Fruit fly (Drosophila melanogaster) whole organism, embryonic: ENCODE measurements around the gene Gr97a.

Experiments
- Adf1 ChIP-seq: fragments of 200-800 bp; sonication (Bioruptor generic); IDR thresholded peaks from 2 replicates; pipeline ENCODE4 v1.3.6; 2022; ENCODE audit warnings: missing biosample characterization, missing genetic modification characterization
- Aef1 ChIP-seq: fragments of 200-800 bp; sonication (Bioruptor generic); IDR thresholded peaks from 3 replicates; pipeline ENCODE4 v1.3.6; 2022; ENCODE audit warnings: missing biosample characterization, missing genetic modification characterization
- Atf6 ChIP-seq: fragments of 200-800 bp; sonication (Bioruptor generic); IDR thresholded peaks from 2 replicates; pipeline ENCODE4 v1.3.6; 2022; ENCODE audit warnings: missing biosample characterization, missing genetic modification characterization
- B-H2 ChIP-seq: fragments of 200-800 bp; sonication (Bioruptor generic); optimal IDR thresholded peaks from 2 replicates; lab custom pipeline; 2018; ENCODE audit warnings: missing biosample characterization, mild to moderate bottlenecking, missing genetic modification characterization
- CG10565 ChIP-seq: fragments of 200-800 bp; sonication (Bioruptor generic); optimal IDR thresholded peaks from 3 replicates; lab custom pipeline; 2016; ENCODE audit warnings: missing biosample characterization, mild to moderate bottlenecking, missing genetic modification characterization
- CG11560 ChIP-seq: fragments of 200-800 bp; sonication (Bioruptor generic); IDR thresholded peaks from 3 replicates; pipeline ENCODE4 v1.3.6; 2022; ENCODE audit warnings: missing biosample characterization, missing genetic modification characterization
- CG11695 ChIP-seq: fragments of 200-800 bp; sonication (Bioruptor generic); IDR thresholded peaks from 3 replicates; pipeline ENCODE4 v1.3.6; 2022; ENCODE audit warnings: missing biosample characterization, missing genetic modification characterization
- CG16815 ChIP-seq: fragments of 200-800 bp; sonication (Bioruptor generic); optimal IDR thresholded peaks from 3 replicates; lab custom pipeline; 2017; ENCODE audit warnings: missing biosample characterization, mild to moderate bottlenecking, missing genetic modification characterization
- CG16863 ChIP-seq: fragments of 200-800 bp; sonication (Bioruptor generic); optimal IDR thresholded peaks from 3 replicates; lab custom pipeline; 2016; ENCODE audit warnings: missing biosample characterization, missing genetic modification characterization
- CG2202 ChIP-seq: fragments of 200-800 bp; sonication (Bioruptor generic); optimal IDR thresholded peaks from 2 replicates; lab custom pipeline; 2018; ENCODE audit warnings: missing biosample characterization, mild to moderate bottlenecking, missing genetic modification characterization
- CG3281 ChIP-seq: fragments of 200-800 bp; sonication (Bioruptor generic); optimal IDR thresholded peaks from 3 replicates; lab custom pipeline; 2017; ENCODE audit warnings: missing biosample characterization, mild to moderate bottlenecking, missing genetic modification characterization
- CG33213 ChIP-seq: fragments of 200-800 bp; sonication (Bioruptor generic); optimal IDR thresholded peaks from 3 replicates; lab custom pipeline; 2016; ENCODE audit warnings: missing biosample characterization, missing genetic modification characterization
- CG42726 ChIP-seq: fragments of 200-800 bp; sonication (Bioruptor generic); IDR thresholded peaks from 2 replicates; pipeline ENCODE4 v1.3.6; 2022; ENCODE audit warnings: missing biosample characterization, missing genetic modification characterization; ENCODE audit not compliant: partially characterized antibody
- CG5953 ChIP-seq: fragments of 200-800 bp; sonication (Bioruptor generic); IDR thresholded peaks from 2 replicates; pipeline ENCODE4 v1.3.6; 2022; ENCODE audit warnings: missing biosample characterization, missing genetic modification characterization
- CG7357 ChIP-seq: fragments of 200-800 bp; sonication (Bioruptor generic); IDR thresholded peaks from 3 replicates; pipeline ENCODE4 v1.3.6; 2022; ENCODE audit warnings: missing biosample characterization, missing genetic modification characterization
- CG8290 ChIP-seq, 3 experiments: fragments of 200-800 bp; sonication (Bioruptor generic); optimal IDR thresholded peaks; 2 replicates each; lab custom pipeline; 2016 to 2019; ENCODE audit warnings: missing biosample characterization in 3 of 3, missing genetic modification characterization in 3 of 3, mild to moderate bottlenecking in 2 of 3, moderate library complexity in 1 of 3
- CG8359 ChIP-seq: fragments of 200-800 bp; sonication (Bioruptor generic); optimal IDR thresholded peaks from 2 replicates; lab custom pipeline; 2017; ENCODE audit warnings: missing biosample characterization, mild to moderate bottlenecking, missing genetic modification characterization, borderline replicate concordance
- CG9609 ChIP-seq: fragments of 200-800 bp; sonication (Bioruptor generic); optimal IDR thresholded peaks from 3 replicates; lab custom pipeline; 2016; ENCODE audit warnings: missing biosample characterization, missing genetic modification characterization
- Dbx ChIP-seq: fragments of 200-800 bp; sonication (Bioruptor generic); IDR thresholded peaks from 3 replicates; pipeline ENCODE4 v1.3.6; 2022; ENCODE audit warnings: missing biosample characterization, missing genetic modification characterization
- Dll ChIP-seq: fragments of 200-800 bp; sonication (Bioruptor generic); IDR thresholded peaks from 4 replicates; pipeline ENCODE4 v1.3.6; 2022; ENCODE audit warnings: missing biosample characterization, missing genetic modification characterization; ENCODE audit not compliant: partially characterized antibody
- HLH4C ChIP-seq: fragments of 200-800 bp; sonication (Bioruptor generic); IDR thresholded peaks from 3 replicates; pipeline ENCODE4 v1.3.6; 2022; ENCODE audit warnings: missing biosample characterization, missing genetic modification characterization; ENCODE audit not compliant: partially characterized antibody
- Hr51 ChIP-seq, 2 experiments: fragments of 200-800 bp; sonication (Bioruptor generic); optimal IDR thresholded peaks; 2 replicates in 1 of 2; 3 replicates in 1 of 2; lab custom pipeline; 2016 to 2018; ENCODE audit warnings: missing biosample characterization in 2 of 2, missing genetic modification characterization in 2 of 2, mild to moderate bottlenecking in 1 of 2, moderate library complexity in 1 of 2
- Mes4 ChIP-seq: fragments of 200-800 bp; sonication (Bioruptor generic); optimal IDR thresholded peaks from 2 replicates; lab custom pipeline; 2016; ENCODE audit warnings: missing biosample characterization, missing genetic modification characterization
- Pdp1 ChIP-seq, 2 experiments: fragments of 200-800 bp; sonication (Bioruptor generic); optimal IDR thresholded peaks; 3 replicates each; lab custom pipeline; 2016; ENCODE audit warnings: missing biosample characterization in 2 of 2, missing genetic modification characterization in 2 of 2, mild to moderate bottlenecking in 1 of 2, moderate library complexity in 1 of 2
- bab2 ChIP-seq: fragments of 200-800 bp; sonication (Bioruptor generic); optimal IDR thresholded peaks from 2 replicates; lab custom pipeline; 2016; ENCODE audit warnings: missing biosample characterization, missing genetic modification characterization
- chn ChIP-seq: fragments of 200-800 bp; sonication (Bioruptor generic); optimal IDR thresholded peaks from 2 replicates; lab custom pipeline; 2016; ENCODE audit warnings: missing biosample characterization, missing genetic modification characterization
- crol ChIP-seq: fragments of 200-800 bp; sonication (Bioruptor generic); IDR thresholded peaks from 2 replicates; pipeline ENCODE4 v1.3.6; 2022; ENCODE audit warnings: missing biosample characterization, missing genetic modification characterization
- fd64A ChIP-seq: fragments of 200-800 bp; sonication (Bioruptor generic); optimal IDR thresholded peaks from 3 replicates; lab custom pipeline; 2018; ENCODE audit warnings: missing biosample characterization, mild to moderate bottlenecking, missing genetic modification characterization
- fu2 ChIP-seq: fragments of 200-800 bp; sonication (Bioruptor generic); optimal IDR thresholded peaks from 2 replicates; lab custom pipeline; 2016; ENCODE audit warnings: missing biosample characterization, missing genetic modification characterization
- gce ChIP-seq: fragments of 200-800 bp; sonication (Bioruptor generic); IDR thresholded peaks from 3 replicates; pipeline ENCODE4 v1.3.6; 2022; ENCODE audit warnings: missing biosample characterization, missing genetic modification characterization
- gcm ChIP-seq: fragments of 200-800 bp; sonication (Bioruptor generic); optimal IDR thresholded peaks from 2 replicates; lab custom pipeline; 2019; ENCODE audit warnings: missing biosample characterization, mild to moderate bottlenecking, missing genetic modification characterization, moderate library complexity
- hth ChIP-seq: fragments of >200 bp; optimal IDR thresholded peaks from 2 replicates; lab custom pipeline; 2017; ENCODE audit warnings: inconsistent platforms
- inv ChIP-seq: fragments of 200-800 bp; sonication (Bioruptor generic); IDR thresholded peaks from 2 replicates; pipeline ENCODE4 v1.3.6; 2022; ENCODE audit warnings: missing biosample characterization, missing genetic modification characterization; ENCODE audit not compliant: partially characterized antibody
- klu ChIP-seq: fragments of 200-800 bp; sonication (Bioruptor generic); IDR thresholded peaks from 2 replicates; pipeline ENCODE4 v1.3.6; 2022; ENCODE audit warnings: missing biosample characterization, missing genetic modification characterization
- lmd ChIP-seq: fragments of 200-800 bp; sonication (Bioruptor generic); IDR thresholded peaks from 2 replicates; pipeline ENCODE4 v1.3.6; 2022; ENCODE audit warnings: missing biosample characterization, missing genetic modification characterization
- lola ChIP-seq, 3 experiments: fragments of >200 bp in 2 of 3; fragments of 200-800 bp in 1 of 3; sonication (Bioruptor generic) in 1 of 3; optimal IDR thresholded peaks; 2 replicates each; lab custom pipeline; 2017 to 2019; ENCODE audit warnings: missing biosample characterization in 3 of 3, missing genetic modification characterization in 3 of 3, mild to moderate bottlenecking in 1 of 3, moderate library complexity in 1 of 3
- maf-S ChIP-seq: fragments of 200-800 bp; sonication (Bioruptor generic); optimal IDR thresholded peaks from 2 replicates; lab custom pipeline; 2016; ENCODE audit warnings: missing biosample characterization, missing genetic modification characterization
- org-1 ChIP-seq: fragments of 200-800 bp; sonication (Bioruptor generic); optimal IDR thresholded peaks from 2 replicates; lab custom pipeline; 2017; ENCODE audit warnings: missing biosample characterization, missing genetic modification characterization
- pnt ChIP-seq: fragments of 200-800 bp; sonication (Bioruptor generic); optimal IDR thresholded peaks from 3 replicates; lab custom pipeline; 2016; ENCODE audit warnings: missing biosample characterization, missing genetic modification characterization
- prd ChIP-seq, 3 experiments: fragments of >200 bp in 2 of 3; fragments of 200-800 bp in 1 of 3; sonication (Bioruptor generic) in 1 of 3; optimal IDR thresholded peaks in 2 of 3; IDR thresholded peaks in 1 of 3; 2 replicates in 2 of 3; 3 replicates in 1 of 3; pipeline versions ENCODE4 v1.3.6 to Lab custom; 2017 to 2022; ENCODE audit warnings: missing biosample characterization in 1 of 3, missing genetic modification characterization in 1 of 3
- rib ChIP-seq: fragments of 200-800 bp; sonication (Bioruptor generic); IDR thresholded peaks from 2 replicates; pipeline ENCODE4 v1.3.6; 2022; ENCODE audit warnings: missing biosample characterization, missing genetic modification characterization
- sc ChIP-seq, 3 experiments: fragments of >200 bp in 2 of 3; fragments of 200-800 bp in 1 of 3; sonication (Bioruptor generic) in 1 of 3; optimal IDR thresholded peaks; 2 replicates in 2 of 3; 3 replicates in 1 of 3; lab custom pipeline; 2017; ENCODE audit warnings: mild to moderate bottlenecking in 1 of 3, missing biosample characterization in 1 of 3, missing genetic modification characterization in 1 of 3, missing genetic modification reagents in 1 of 3
- sr ChIP-seq: fragments of 200-800 bp; sonication (Bioruptor generic); IDR thresholded peaks from 3 replicates; pipeline ENCODE4 v1.3.6; 2022; ENCODE audit warnings: missing biosample characterization, missing genetic modification characterization
- usp ChIP-seq: fragments of >200 bp; optimal IDR thresholded peaks from 2 replicates; lab custom pipeline; 2017; ENCODE audit warnings: missing biosample characterization, missing genetic modification characterization
- wdn ChIP-seq: fragments of 200-800 bp; sonication (Bioruptor generic); IDR thresholded peaks from 2 replicates; pipeline ENCODE4 v1.3.6; 2022; ENCODE audit warnings: missing biosample characterization, missing genetic modification characterization
- zen ChIP-seq: fragments of 200-800 bp; sonication (Bioruptor generic); optimal IDR thresholded peaks from 3 replicates; lab custom pipeline; 2018; ENCODE audit warnings: missing biosample characterization, mild to moderate bottlenecking, missing genetic modification characterization, moderate library complexity
- zen2 ChIP-seq: fragments of 200-800 bp; sonication (Bioruptor generic); IDR thresholded peaks from 3 replicates; pipeline ENCODE4 v1.3.6; 2022; ENCODE audit warnings: missing biosample characterization, missing genetic modification characterization; ENCODE audit not compliant: partially characterized antibody
- zf30C ChIP-seq: fragments of 200-800 bp; sonication (Bioruptor generic); optimal IDR thresholded peaks from 3 replicates; lab custom pipeline; 2018; ENCODE audit warnings: missing biosample characterization, mild to moderate bottlenecking, missing genetic modification characterization

The Gr97a gene

dm6 chr3R:26915463-26915925 lies 50.8 kb downstream of the Gr97a start, which contains the start of gene CG46339 (continued):
- TF ChIP-seq CG11695 (GFP tag; lab: Robert Waterston, UW), result peak; percentile 46; the same call in 2 of the 3 replicates
- TF ChIP-seq Hr51 (GFP tag; optimal IDR thresholded peaks at IDR 0.05; lab: Kevin White, UChicago), result peak in 1 of 2 experiments; percentile 25
- TF ChIP-seq Adf1 (GFP tag; lab: Robert Waterston, UW), result peak; percentile 63; the same call in 1 of the 2 replicates
- TF ChIP-seq chn (GFP tag; lab: Kevin White, UChicago), result no peak
- TF ChIP-seq zen, result peak; percentile 18
- TF ChIP-seq Dll, result 0 out of 4 replicates have a peak, but pooled peaks have one; percentile 37
- TF ChIP-seq CG42726, result peak; percentile 67; the same call in 1 of the 2 replicates
- TF ChIP-seq Mes4 (GFP tag; lab: Kevin White, UChicago), result no peak
- TF ChIP-seq prd (optimal IDR thresholded peaks at IDR 0.05; lab: Kevin White, UChicago), result no peak
- peak; percentile 36; the same call in 1 of the 3 replicates for TF ChIP-seq prd (GFP tag; IDR thresholded peaks at IDR 0.05; lab: Robert Waterston, UW)
- no peak for TF ChIP-seq CG10565
- TF ChIP-seq rib (GFP tag; lab: Robert Waterston, UW), result peak; percentile 59; the same call in 1 of the 2 replicates
- TF ChIP-seq HLH4C (GFP tag; lab: Robert Waterston, UW), result peak; percentile 36; the same call in 1 of the 3 replicates
- no peak for TF ChIP-seq zen2
- no peak for TF ChIP-seq CG7357 (GFP tag; lab: Robert Waterston, UW)
- peak; percentile 27 for TF ChIP-seq fd64A
- no peak for TF ChIP-seq lola (GFP tag; optimal IDR thresholded peaks at IDR 0.05; lab: Kevin White, UChicago)
- TF ChIP-seq fu2 (GFP tag; lab: Kevin White, UChicago), result no peak
- peak; percentile 90 for TF ChIP-seq B-H2
- TF ChIP-seq inv (GFP tag; lab: Robert Waterston, UW), result no peak
- no peak for TF ChIP-seq CG11560
- no peak for TF ChIP-seq CG16863 (GFP tag; lab: Kevin White, UChicago)
- no peak for TF ChIP-seq Aef1
- 0 out of 3 replicates have a peak, but pooled peaks have one; percentile 48 for TF ChIP-seq gce (GFP tag; lab: Robert Waterston, UW)
- TF ChIP-seq crol (GFP tag; lab: Robert Waterston, UW), result no peak
- no peak; the same call in 1 of the 2 replicates for TF ChIP-seq Atf6 (GFP tag; lab: Robert Waterston, UW)
- no peak for TF ChIP-seq CG5953 (GFP tag; lab: Robert Waterston, UW)
- TF ChIP-seq CG8290 (GFP tag; optimal IDR thresholded peaks at IDR 0.05; lab: Kevin White, UChicago), result no peak
- peak in 1 of 2 experiments; percentile 87 for TF ChIP-seq CG8290 (tag; optimal IDR thresholded peaks at IDR 0.05; lab: Kevin White, UChicago)
- peak; percentile 36 for TF ChIP-seq lmd (GFP tag; lab: Robert Waterston, UW)
- TF ChIP-seq sc (optimal IDR thresholded peaks at IDR 0.05; lab: Kevin White, UChicago), result no peak
- no peak for TF ChIP-seq sc (GFP tag; optimal IDR thresholded peaks at IDR 0.05; lab: Kevin White, UChicago)
- no peak for TF ChIP-seq maf-S (GFP tag; lab: Kevin White, UChicago)
- TF ChIP-seq zf30C, result no peak
- peak; percentile 32 for TF ChIP-seq org-1 (GFP tag; lab: Kevin White, UChicago)
- TF ChIP-seq Dbx (GFP tag; lab: Robert Waterston, UW), result peak; percentile 80; the same call in 2 of the 3 replicates
- no peak for TF ChIP-seq CG8359 (GFP tag; lab: Kevin White, UChicago)
- no peak for TF ChIP-seq CG9609 (GFP tag; lab: Kevin White, UChicago)
- no peak for TF ChIP-seq hth (lab: Kevin White, UChicago)
- TF ChIP-seq bab2 (GFP tag; lab: Kevin White, UChicago), result no peak
- TF ChIP-seq CG3281, result peak; percentile 83
- peak; percentile 6 for TF ChIP-seq CG2202 (tag; lab: Kevin White, UChicago)
- no peak for TF ChIP-seq usp (GFP tag; lab: Kevin White, UChicago)
- no peak for TF ChIP-seq pnt (GFP tag; lab: Kevin White, UChicago)
- TF ChIP-seq CG33213 (GFP tag; lab: Kevin White, UChicago), result peak; percentile 11
- peak in 1 of 2 experiments; percentile 56 for TF ChIP-seq Pdp1 (GFP tag; optimal IDR thresholded peaks at IDR 0.05; lab: Kevin White, UChicago)
- no peak for TF ChIP-seq klu (GFP tag; lab: Robert Waterston, UW)
- peak; percentile 24 for TF ChIP-seq gcm (GFP tag; lab: Kevin White, UChicago)
- no peak for TF ChIP-seq CG16815 (GFP tag; lab: Kevin White, UChicago)
- no peak for TF ChIP-seq sr
- no peak for TF ChIP-seq wdn (GFP tag; lab: Robert Waterston, UW)
